Fruit fly (Drosophila melanogaster): ENCODE results near the gene CG7829.

dm6 chr3R:29806682-29807393 lies 10.7 kb downstream of the CG7829 start, which contains the start of the genes ca and ncd:
- no peak for TF ChIP-seq zen (tag; optimal IDR thresholded peaks at IDR 0.05)
- no peak for TF ChIP-seq hkb (optimal IDR thresholded peaks at IDR 0.05)
- no peak for TF ChIP-seq hkb (GFP tag; IDR thresholded peaks at IDR 0.05)
- no peak for TF ChIP-seq Kr (GFP tag; optimal IDR thresholded peaks at IDR 0.05)
- TF ChIP-seq Nf-YB (GFP tag; optimal IDR thresholded peaks at IDR 0.05) = no peak
- no peak for TF ChIP-seq CG30431 (GFP tag; optimal IDR thresholded peaks at IDR 0.05)
- no peak for TF ChIP-seq ttk (GFP tag; IDR thresholded peaks at IDR 0.05)
- TF ChIP-seq schlank (tag; optimal IDR thresholded peaks at IDR 0.05) = no peak
- TF ChIP-seq dmrt11E (tag; optimal IDR thresholded peaks at IDR 0.05) = no peak
- no peak for TF ChIP-seq CTCF (GFP tag; optimal IDR thresholded peaks at IDR 0.05)
- no peak for TF ChIP-seq ham (GFP tag; IDR thresholded peaks at IDR 0.05)

All from whole organism, embryonic.